Worm (Caenorhabditis elegans) whole organism, L4 larva: ENCODE measurements around the gene sdz-8.

ENCODE experiments used
- F26F4.8 ChIP-seq: fragments of 200-800 bp; sonication (Bioruptor generic); conservative IDR thresholded peaks from 2 replicates; pipeline ENCODE4 v1.3.6; 2022; ENCODE audit warnings: missing genetic modification characterization, missing compliant biosample characterization
- ceh-32 ChIP-seq: sonication (generic microtip); optimal IDR thresholded peaks from 2 replicates; lab custom pipeline; 2016; ENCODE audit warnings: mild to moderate bottlenecking, missing genetic modification characterization, missing compliant biosample characterization; ENCODE audit not compliant: poor library complexity
- dpl-1 ChIP-seq: fragments of 150-350 bp; optimal IDR thresholded peaks from 2 replicates; lab custom pipeline; 2014; ENCODE audit warnings: missing biosample characterization, missing genetic modification reagents, missing genetic modification characterization
- nhr-77 ChIP-seq: fragments of 150-350 bp; optimal IDR thresholded peaks from 2 replicates; lab custom pipeline; 2014; ENCODE audit warnings: missing biosample characterization, missing genetic modification characterization
- unc-130 ChIP-seq: sonication (generic microtip); optimal IDR thresholded peaks from 2 replicates; lab custom pipeline; 2016; ENCODE audit warnings: missing genetic modification reagents, missing genetic modification characterization, missing compliant biosample characterization

ce11 chrV:11532535-11532853 is 16.5 kb upstream of the sdz-8 start:
- TF ChIP-seq F26F4.8 (GFP tag; lab: Robert Waterston, UW) (no peak), ceh-32 (tag; lab: Kevin White, UChicago) (no peak), dpl-1 (GFP tag; lab: Kevin White, UChicago) (no peak), unc-130 (GFP tag; lab: Kevin White, UChicago) (no peak), nhr-77 (tag; lab: Kevin White, UChicago) (no peak)
